Fruit fly (Drosophila melanogaster): ENCODE measurements around the gene CG14073.
A peak's percentile ranks its signal among the peaks of the same experiment; 100 is the strongest.

Gene CG14073

DNA sequence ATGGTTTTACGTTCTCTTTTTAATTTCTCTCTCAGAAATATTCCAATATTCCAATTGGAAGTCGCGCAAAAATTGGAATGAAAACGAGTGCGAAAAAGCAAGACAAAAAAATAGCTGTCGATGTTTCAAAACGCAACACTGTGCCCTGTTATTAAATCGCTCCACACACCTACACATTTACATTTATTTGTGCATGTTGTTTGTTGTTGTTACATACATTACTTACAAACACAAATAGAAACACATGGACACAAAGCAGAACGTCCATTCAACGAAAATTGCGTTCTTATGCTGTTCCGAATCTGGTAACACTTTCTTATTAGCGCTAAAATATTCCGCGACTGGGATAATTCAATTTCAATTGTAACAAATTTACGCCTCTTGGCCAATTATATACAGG lies 20.8 kb upstream of the CG14073 start (continued):
- TF ChIP-seq cg (GFP tag; optimal IDR thresholded peaks at IDR 0.05) (peak; percentile 73), CG1602 (GFP tag; optimal IDR thresholded peaks at IDR 0.05) (no peak), CG3838 (GFP tag; optimal IDR thresholded peaks at IDR 0.05) (no peak), Xbp1 (GFP tag; optimal IDR thresholded peaks at IDR 0.05) (no peak), eyg (GFP tag; optimal IDR thresholded peaks at IDR 0.05) (no peak), pum (GFP tag; optimal IDR thresholded peaks at IDR 0.05) (no peak), NK7.1 (GFP tag; optimal IDR thresholded peaks at IDR 0.05) (no peak), CkIIα-i1 (GFP tag; IDR thresholded peaks at IDR 0.05) (no peak), run (tag; optimal IDR thresholded peaks at IDR 0.05) (no peak), CG7271 (tag; optimal IDR thresholded peaks at IDR 0.05) (no peak), CG10147 (GFP tag; optimal IDR thresholded peaks at IDR 0.05) (no peak), lmd (GFP tag; IDR thresholded peaks at IDR 0.05) (no peak), schlank (tag; optimal IDR thresholded peaks at IDR 0.05) (no peak)

DNA sequence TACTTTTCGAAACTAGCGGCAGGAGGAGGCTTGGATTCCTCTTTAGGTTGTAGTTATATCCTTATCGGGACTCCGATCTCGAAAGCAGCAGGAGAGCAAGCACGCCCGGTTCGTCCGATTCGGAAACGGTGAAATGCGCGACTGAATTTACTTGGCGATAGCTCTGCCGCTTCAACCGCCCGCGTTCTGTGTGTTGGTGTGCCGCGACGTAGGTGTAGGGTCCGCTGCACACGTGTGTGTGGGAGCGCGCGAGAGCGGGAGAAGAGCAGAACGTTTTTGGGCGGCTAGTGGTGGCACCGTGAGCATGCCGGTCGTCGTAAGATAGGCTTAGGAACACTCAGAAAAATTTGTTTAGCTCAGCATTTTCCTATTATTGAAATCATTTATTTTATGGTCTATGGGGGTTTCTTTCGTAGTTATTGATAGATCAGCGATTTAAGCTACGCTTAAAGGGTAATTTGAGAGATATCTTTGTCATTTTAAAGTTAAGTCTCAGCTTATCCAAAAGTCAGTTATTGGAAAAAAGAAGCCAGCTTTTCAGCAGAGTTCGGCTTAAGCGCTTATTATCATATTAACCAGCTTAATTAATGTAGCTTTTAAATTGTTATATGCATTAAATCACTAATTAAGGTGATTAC lies 20.0 kb upstream of the CG14073 start:
- TF ChIP-seq CG4820 (GFP tag; optimal IDR thresholded peaks at IDR 0.05), result peak; percentile 8
- no peak for TF ChIP-seq vfl (GFP tag; optimal IDR thresholded peaks at IDR 0.05)
- no peak for TF ChIP-seq gt (GFP tag; IDR thresholded peaks at IDR 0.05)
- TF ChIP-seq Hsf (GFP tag; optimal IDR thresholded peaks at IDR 0.05), result peak; percentile 47
- TF ChIP-seq Side (GFP tag; optimal IDR thresholded peaks at IDR 0.05), result peak; percentile 11
- no peak for TF ChIP-seq CG11456 (GFP tag; IDR thresholded peaks at IDR 0.05)
- no peak for TF ChIP-seq CG9215 (GFP tag; IDR thresholded peaks at IDR 0.05)
- TF ChIP-seq CG15601 (tag; optimal IDR thresholded peaks at IDR 0.05), result peak; percentile 2
- peak; percentile 11 for TF ChIP-seq Blimp-1 (GFP tag; optimal IDR thresholded peaks at IDR 0.05)
- TF ChIP-seq Dip2 (GFP tag; IDR thresholded peaks at IDR 0.05), result no peak
- peak; percentile 22 for TF ChIP-seq CG4424 (GFP tag; optimal IDR thresholded peaks at IDR 0.05)
- no peak for TF ChIP-seq CG10274 (GFP tag; optimal IDR thresholded peaks at IDR 0.05)
- no peak for TF ChIP-seq fru (optimal IDR thresholded peaks at IDR 0.05)
- no peak for TF ChIP-seq CG34224 (GFP tag; IDR thresholded peaks at IDR 0.05; ENCODE audit: partially characterized antibody)
- TF ChIP-seq MBD-R2 (GFP tag; IDR thresholded peaks at IDR 0.05), result no peak
- TF ChIP-seq Kr (GFP tag; optimal IDR thresholded peaks at IDR 0.05), result no peak
- no peak for TF ChIP-seq CG14965 (GFP tag; optimal IDR thresholded peaks at IDR 0.05; ENCODE audit: borderline replicate concordance)
- no peak for TF ChIP-seq dan (GFP tag; IDR thresholded peaks at IDR 0.05)
- no peak for TF ChIP-seq CG3163 (GFP tag; optimal IDR thresholded peaks at IDR 0.05)
- TF ChIP-seq Dref (GFP tag; IDR thresholded peaks at IDR 0.05), result no peak
- peak; percentile 88 for TF ChIP-seq Med (GFP tag)
- no peak for TF ChIP-seq sr (GFP tag; IDR thresholded peaks at IDR 0.05)
- TF ChIP-seq p53 (GFP tag; optimal IDR thresholded peaks at IDR 0.05), result no peak
- no peak for TF ChIP-seq CG4328 (GFP tag; optimal IDR thresholded peaks at IDR 0.05)
- no peak for TF ChIP-seq CG17612 (GFP tag; IDR thresholded peaks at IDR 0.05)
- peak; percentile 33 for TF ChIP-seq CG10979 (tag; optimal IDR thresholded peaks at IDR 0.05)
- peak; percentile 40 for TF ChIP-seq HmgD (GFP tag; optimal IDR thresholded peaks at IDR 0.05)
- TF ChIP-seq Ssrp (tag; optimal IDR thresholded peaks at IDR 0.05), result peak; percentile 4
- peak; percentile 97 for TF ChIP-seq grn (GFP tag; optimal IDR thresholded peaks at IDR 0.05)
- TF ChIP-seq CHES-1-like (GFP tag; optimal IDR thresholded peaks at IDR 0.05), result no peak
- TF ChIP-seq Bdp1 (GFP tag; optimal IDR thresholded peaks at IDR 0.05), result peak; percentile 20
- TF ChIP-seq Dbx (GFP tag; IDR thresholded peaks at IDR 0.05), result no peak
- TF ChIP-seq bcd (GFP tag; optimal IDR thresholded peaks at IDR 0.05), result peak; percentile 0
- TF ChIP-seq Xbp1 (GFP tag; optimal IDR thresholded peaks at IDR 0.05), result peak; percentile 42
- no peak for TF ChIP-seq CG11695 (GFP tag; IDR thresholded peaks at IDR 0.05)
- no peak for TF ChIP-seq CG14050 (GFP tag; IDR thresholded peaks at IDR 0.05)
- no peak for TF ChIP-seq psq (GFP tag; optimal IDR thresholded peaks at IDR 0.05)
- no peak for TF ChIP-seq chinmo (GFP tag; IDR thresholded peaks at IDR 0.05; ENCODE audit: partially characterized antibody)
- TF ChIP-seq cg (GFP tag; optimal IDR thresholded peaks at IDR 0.05), result peak; percentile 97
- no peak for TF ChIP-seq mld (GFP tag; IDR thresholded peaks at IDR 0.05; ENCODE audit: partially characterized antibody)

Data from whole organism, embryonic.